Worm (Caenorhabditis elegans) whole organism, L1 larva: Measurements from ENCODE around the gene C29F4.3.

Experiments
- snpc-4 ChIP-seq: fragments of 150-350 bp; optimal IDR thresholded peaks from 2 replicates; lab custom pipeline; 2014; ENCODE audit warnings: missing biosample characterization, missing genetic modification characterization
- sptf-1 ChIP-seq: fragments of 150-350 bp; optimal IDR thresholded peaks from 2 replicates; lab custom pipeline; 2014; ENCODE audit warnings: missing biosample characterization, missing genetic modification characterization
- zag-1 ChIP-seq: fragments of 150-350 bp; optimal IDR thresholded peaks from 2 replicates; lab custom pipeline; 2014; ENCODE audit warnings: missing biosample characterization, missing genetic modification characterization

- TF ChIP-seq zag-1 (tag; lab: Kevin White, UChicago) (no peak), sptf-1 (no peak), snpc-4 (tag; lab: Kevin White, UChicago) (no peak)
These were observed 1.4 kb upstream of the C29F4.3 start, which contains the start of gene col-125 for ce11 chrIV:11225206-11225605.
